Worm (Caenorhabditis elegans) whole organism, L1 larva: ENCODE data around the gene R160.3.

ENCODE experiments used
- C04F5.9 ChIP-seq: sonication (generic microtip); optimal IDR thresholded peaks from 2 replicates; lab custom pipeline; 2016; ENCODE audit warnings: missing genetic modification characterization, missing compliant biosample characterization
- C16A3.4 ChIP-seq: fragments of 150-350 bp; optimal IDR thresholded peaks from 2 replicates; lab custom pipeline; 2014; ENCODE audit warnings: missing biosample characterization, missing genetic modification characterization
- C34B4.2 ChIP-seq: sonication (generic microtip); optimal IDR thresholded peaks from 2 replicates; lab custom pipeline; 2017; ENCODE audit warnings: mild to moderate bottlenecking, missing genetic modification characterization, missing compliant biosample characterization
- F16B12.6 ChIP-seq: fragments of 150-350 bp; optimal IDR thresholded peaks from 2 replicates; lab custom pipeline; 2014; ENCODE audit warnings: missing biosample characterization, missing genetic modification characterization
- aha-1 ChIP-seq: fragments of 150-350 bp; optimal IDR thresholded peaks from 2 replicates; lab custom pipeline; 2014; ENCODE audit warnings: missing biosample characterization, missing genetic modification characterization
- aly-2 ChIP-seq: fragments of 150-350 bp; optimal IDR thresholded peaks from 2 replicates; lab custom pipeline; 2014; ENCODE audit warnings: missing biosample characterization, missing genetic modification characterization
- blmp-1 ChIP-seq: fragments of 150-350 bp; optimal IDR thresholded peaks from 2 replicates; lab custom pipeline; 2014; ENCODE audit warnings: missing biosample characterization, missing genetic modification characterization
- ceh-82 ChIP-seq, 3 experiments: fragments of 150-350 bp in 1 of 3; sonication (generic microtip) in 2 of 3; optimal IDR thresholded peaks; 2 replicates each; lab custom pipeline; 2014 to 2017; ENCODE audit warnings: missing biosample characterization in 3 of 3, missing genetic modification characterization in 3 of 3
- ceh-88 ChIP-seq: fragments of 200-800 bp; sonication (Bioruptor generic); IDR thresholded peaks from 2 replicates; pipeline ENCODE4 v1.3.6; 2022; ENCODE audit warnings: missing genetic modification characterization, missing compliant biosample characterization
- ces-1 ChIP-seq: fragments of 150-350 bp; optimal IDR thresholded peaks from 2 replicates; lab custom pipeline; 2014; ENCODE audit warnings: missing biosample characterization, missing genetic modification reagents, missing genetic modification characterization
- dpl-1 ChIP-seq, 3 experiments: fragments of 150-350 bp in 2 of 3; sonication (generic microtip) in 1 of 3; optimal IDR thresholded peaks; 2 replicates each; lab custom pipeline; 2014 to 2017; ENCODE audit warnings: missing biosample characterization in 3 of 3, missing genetic modification characterization in 3 of 3, missing genetic modification reagents in 3 of 3
- dsc-1 ChIP-seq: sonication (generic microtip); optimal IDR thresholded peaks from 2 replicates; lab custom pipeline; 2016; ENCODE audit warnings: mild to moderate bottlenecking, missing genetic modification characterization, missing compliant biosample characterization
- efl-1 ChIP-seq, 4 experiments: fragments of 150-350 bp; optimal IDR thresholded peaks in 3 of 4; peaks in 1 of 4; 1 replicate in 1 of 4; 2 replicates in 3 of 4; lab custom pipeline; 2014; ENCODE audit warnings: missing biosample characterization in 2 of 4, missing genetic modification characterization in 2 of 4, missing genetic modification reagents in 2 of 4
- egl-27 ChIP-seq, 2 experiments: fragments of 150-350 bp in 1 of 2; sonication (generic microtip); optimal IDR thresholded peaks; 3 replicates each; lab custom pipeline; 2017 to 2018; ENCODE audit warnings: missing biosample characterization in 2 of 2, missing genetic modification characterization in 2 of 2, missing genetic modification reagents in 2 of 2
- elt-3 ChIP-seq, 6 experiments: fragments of 150-350 bp in 1 of 6; sonication (generic microtip); optimal IDR thresholded peaks; 2 replicates each; lab custom pipeline; 2017 to 2018; ENCODE audit warnings: missing biosample characterization in 6 of 6, missing genetic modification characterization in 6 of 6, inconsistent platforms in 1 of 6
- ets-5 ChIP-seq: fragments of 200-800 bp; sonication (Bioruptor generic); IDR thresholded peaks from 2 replicates; pipeline ENCODE4 v1.3.6; 2022; ENCODE audit warnings: missing genetic modification characterization, missing compliant biosample characterization
- fkh-10 ChIP-seq: sonication (generic microtip); optimal IDR thresholded peaks from 2 replicates; lab custom pipeline; 2017; ENCODE audit warnings: missing biosample characterization, missing genetic modification reagents, missing genetic modification characterization
- fkh-4 ChIP-seq: sonication (generic microtip); optimal IDR thresholded peaks from 2 replicates; lab custom pipeline; 2016; ENCODE audit warnings: missing compliant biosample characterization, missing genetic modification characterization, borderline replicate concordance
- fos-1 ChIP-seq: fragments of 150-350 bp; optimal IDR thresholded peaks from 2 replicates; lab custom pipeline; 2014; ENCODE audit warnings: missing biosample characterization, missing genetic modification characterization
- hlh-17 ChIP-seq: fragments of 200-800 bp; sonication (Bioruptor generic); optimal IDR thresholded peaks from 2 replicates; lab custom pipeline; 2018; ENCODE audit warnings: missing genetic modification characterization, mild to moderate bottlenecking, missing compliant biosample characterization, moderate library complexity, borderline replicate concordance
- hpl-2 ChIP-seq: fragments of 150-350 bp; optimal IDR thresholded peaks from 2 replicates; lab custom pipeline; 2014; ENCODE audit warnings: missing biosample characterization, missing genetic modification reagents, missing genetic modification characterization
- irx-1 ChIP-seq: sonication (generic microtip); optimal IDR thresholded peaks from 2 replicates; lab custom pipeline; 2016; ENCODE audit warnings: missing genetic modification characterization, missing compliant biosample characterization
- jun-1 ChIP-seq: fragments of 150-350 bp; optimal IDR thresholded peaks from 2 replicates; lab custom pipeline; 2014; ENCODE audit warnings: missing biosample characterization, missing genetic modification reagents, missing genetic modification characterization
- lin-13 ChIP-seq: fragments of 150-350 bp; optimal IDR thresholded peaks from 2 replicates; lab custom pipeline; 2014; ENCODE audit warnings: missing biosample characterization, missing genetic modification reagents, missing genetic modification characterization
- lin-14 ChIP-seq: fragments of 200-800 bp; sonication (Bioruptor generic); optimal IDR thresholded peaks from 2 replicates; lab custom pipeline; 2018; ENCODE audit warnings: mild to moderate bottlenecking, missing genetic modification characterization, moderate library complexity, missing compliant biosample characterization
- lin-35 ChIP-seq, 2 experiments: fragments of 150-350 bp; optimal IDR thresholded peaks; 2 replicates each; lab custom pipeline; 2014; ENCODE audit warnings: missing biosample characterization in 2 of 2, missing genetic modification characterization in 2 of 2, missing genetic modification reagents in 2 of 2
- lir-3 ChIP-seq: sonication (generic microtip); optimal IDR thresholded peaks from 2 replicates; lab custom pipeline; 2016; ENCODE audit warnings: mild to moderate bottlenecking, missing genetic modification characterization, moderate library complexity, missing compliant biosample characterization; ENCODE audit not compliant: poor library complexity
- lsy-2 ChIP-seq, 2 experiments: fragments of 150-350 bp; optimal IDR thresholded peaks; 2 replicates each; lab custom pipeline; 2014; ENCODE audit warnings: missing biosample characterization in 2 of 2, missing genetic modification characterization in 2 of 2
- mdl-1 ChIP-seq, 2 experiments: fragments of 150-350 bp; optimal IDR thresholded peaks; 2 replicates each; lab custom pipeline; 2014 to 2017; ENCODE audit warnings: missing biosample characterization in 2 of 2, missing genetic modification characterization in 2 of 2, inconsistent platforms in 1 of 2
- mef-2 ChIP-seq: fragments of 150-350 bp; optimal IDR thresholded peaks from 2 replicates; lab custom pipeline; 2014; ENCODE audit warnings: missing biosample characterization, missing genetic modification characterization
- mep-1 ChIP-seq: fragments of 150-350 bp; optimal IDR thresholded peaks from 2 replicates; lab custom pipeline; 2014; ENCODE audit warnings: missing biosample characterization, missing genetic modification characterization
- nhr-12 ChIP-seq: sonication (generic microtip); optimal IDR thresholded peaks from 2 replicates; lab custom pipeline; 2017; ENCODE audit warnings: missing biosample characterization, missing genetic modification characterization
- nhr-19 ChIP-seq: fragments of 200-800 bp; sonication (Bioruptor generic); conservative IDR thresholded peaks from 2 replicates; pipeline ENCODE4 v1.3.6; 2022; ENCODE audit warnings: missing genetic modification characterization, missing compliant biosample characterization
- nhr-28 ChIP-seq: fragments of 150-350 bp; optimal IDR thresholded peaks from 2 replicates; lab custom pipeline; 2014; ENCODE audit warnings: missing biosample characterization, missing genetic modification characterization
- nhr-71 ChIP-seq: sonication (generic microtip); optimal IDR thresholded peaks from 2 replicates; lab custom pipeline; 2016; ENCODE audit warnings: mild to moderate bottlenecking, missing genetic modification characterization, moderate library complexity, missing compliant biosample characterization
- nhr-76 ChIP-seq: sonication (generic microtip); optimal IDR thresholded peaks from 2 replicates; lab custom pipeline; 2017; ENCODE audit warnings: missing biosample characterization, missing genetic modification characterization
- pqm-1 ChIP-seq: sonication (generic microtip); optimal IDR thresholded peaks from 3 replicates; lab custom pipeline; 2017; ENCODE audit warnings: missing biosample characterization, missing genetic modification characterization
- rnt-1 ChIP-seq: sonication (generic microtip); optimal IDR thresholded peaks from 2 replicates; lab custom pipeline; 2016; ENCODE audit warnings: mild to moderate bottlenecking, missing genetic modification characterization, moderate library complexity, missing compliant biosample characterization
- snpc-4 ChIP-seq: fragments of 150-350 bp; optimal IDR thresholded peaks from 2 replicates; lab custom pipeline; 2014; ENCODE audit warnings: missing biosample characterization, missing genetic modification characterization
- snu-23 ChIP-seq: sonication (generic microtip); optimal IDR thresholded peaks from 2 replicates; lab custom pipeline; 2016; ENCODE audit warnings: missing genetic modification characterization, missing compliant biosample characterization
- sox-4 ChIP-seq: sonication (generic microtip); optimal IDR thresholded peaks from 2 replicates; lab custom pipeline; 2016; ENCODE audit warnings: missing genetic modification characterization, missing compliant biosample characterization
- sup-37 ChIP-seq: fragments of 200-800 bp; sonication (Bioruptor generic); optimal IDR thresholded peaks from 2 replicates; lab custom pipeline; 2018; ENCODE audit warnings: mild to moderate bottlenecking, missing genetic modification characterization, missing compliant biosample characterization
- swsn-7 ChIP-seq: sonication (generic microtip); optimal IDR thresholded peaks from 2 replicates; lab custom pipeline; 2016; ENCODE audit warnings: missing genetic modification characterization, missing compliant biosample characterization
- tbx-2 ChIP-seq: sonication (generic microtip); optimal IDR thresholded peaks from 2 replicates; lab custom pipeline; 2016; ENCODE audit warnings: missing genetic modification characterization, missing compliant biosample characterization

R160.3 gene

DNA sequence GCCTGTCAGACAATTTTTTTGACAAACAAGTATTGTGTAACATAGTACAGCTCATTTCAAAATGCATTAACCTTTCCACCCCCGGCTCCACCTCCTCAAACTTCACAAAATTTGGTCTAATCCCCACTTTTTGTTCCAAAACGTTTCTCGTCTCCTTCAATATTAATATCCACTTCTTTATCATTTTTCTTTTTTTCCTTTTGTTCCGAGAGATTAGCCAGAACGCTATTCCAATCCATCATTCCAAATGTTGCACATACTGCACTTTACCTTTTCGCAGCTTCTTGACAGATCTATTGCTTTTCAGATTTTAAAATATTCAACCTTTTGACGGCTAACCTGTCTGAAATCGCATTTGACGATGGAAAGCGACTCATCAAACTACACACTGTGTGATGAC, 36.7 kb upstream of the R160.3 start, which contains the start of gene D1079.1:
Gene D1079.1, plus strand, starts transcription at position 301 of the 400 bp plus-strand sequence.
- TF ChIP-seq nhr-19, result no peak
- TF ChIP-seq rnt-1 (tag; lab: Kevin White, UChicago), result no peak
- no peak for TF ChIP-seq egl-27 (tag; optimal IDR thresholded peaks at IDR 0.05; lab: Kevin White, UChicago)
- no peak for TF ChIP-seq nhr-28 (tag; lab: Kevin White, UChicago)
- TF ChIP-seq efl-1 (optimal IDR thresholded peaks at IDR 0.05; lab: Kevin White, UChicago), result no peak
- no peak for TF ChIP-seq efl-1 (GFP tag; optimal IDR thresholded peaks at IDR 0.05 in 1 of 2; lab: Kevin White, UChicago)
- no peak for TF ChIP-seq aha-1 (tag; lab: Kevin White, UChicago)
- TF ChIP-seq dpl-1 (GFP tag; optimal IDR thresholded peaks at IDR 0.05; lab: Kevin White, UChicago), result no peak

DNA sequence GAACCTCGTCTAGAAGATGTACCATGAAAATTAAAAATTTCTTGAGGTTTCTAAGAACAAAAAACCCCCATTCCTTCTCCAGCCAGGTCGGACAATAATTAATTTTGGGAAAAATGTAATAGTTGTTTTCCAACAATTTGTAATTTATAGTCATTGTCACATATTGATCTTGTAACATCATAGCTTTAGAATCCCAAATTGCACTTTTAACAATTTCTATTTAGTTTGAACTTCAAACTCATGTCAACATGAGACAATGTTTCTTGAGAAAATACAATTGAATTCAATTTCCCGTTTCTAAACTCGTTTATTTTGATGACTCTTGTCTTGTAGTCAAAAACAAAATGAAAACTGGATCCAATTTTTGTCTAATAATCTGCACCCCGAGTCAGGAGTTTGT, 34.2 kb upstream of the R160.3 start:
- TF ChIP-seq sox-4, result no peak
- TF ChIP-seq egl-27 (tag; optimal IDR thresholded peaks at IDR 0.05; lab: Kevin White, UChicago), result no peak
- no peak for TF ChIP-seq lir-3
- TF ChIP-seq ces-1 (GFP tag; lab: Kevin White, UChicago), result no peak
- no peak for TF ChIP-seq pqm-1 (tag; lab: Kevin White, UChicago)
- TF ChIP-seq nhr-12 (tag; lab: Kevin White, UChicago), result no peak
- no peak for TF ChIP-seq fkh-4
- no peak for TF ChIP-seq hlh-17 (GFP tag; lab: Kevin White, UChicago)
- TF ChIP-seq irx-1 (tag; lab: Kevin White, UChicago), result no peak
- TF ChIP-seq fos-1, result no peak
- no peak for TF ChIP-seq mef-2 (tag; lab: Kevin White, UChicago)
- TF ChIP-seq C16A3.4 (tag; lab: Kevin White, UChicago), result no peak
- no peak for TF ChIP-seq lsy-2 (tag; optimal IDR thresholded peaks at IDR 0.05; lab: Kevin White, UChicago)
- no peak for TF ChIP-seq elt-3 (tag; optimal IDR thresholded peaks at IDR 0.05; lab: Kevin White, UChicago)
- no peak for TF ChIP-seq hpl-2 (GFP tag; lab: Kevin White, UChicago)
- TF ChIP-seq nhr-76 (tag; lab: Kevin White, UChicago), result no peak
- no peak for TF ChIP-seq mep-1 (tag; lab: Kevin White, UChicago)
- TF ChIP-seq swsn-7 (tag; lab: Kevin White, UChicago), result no peak
- TF ChIP-seq jun-1 (tag; lab: Kevin White, UChicago), result no peak

DNA sequence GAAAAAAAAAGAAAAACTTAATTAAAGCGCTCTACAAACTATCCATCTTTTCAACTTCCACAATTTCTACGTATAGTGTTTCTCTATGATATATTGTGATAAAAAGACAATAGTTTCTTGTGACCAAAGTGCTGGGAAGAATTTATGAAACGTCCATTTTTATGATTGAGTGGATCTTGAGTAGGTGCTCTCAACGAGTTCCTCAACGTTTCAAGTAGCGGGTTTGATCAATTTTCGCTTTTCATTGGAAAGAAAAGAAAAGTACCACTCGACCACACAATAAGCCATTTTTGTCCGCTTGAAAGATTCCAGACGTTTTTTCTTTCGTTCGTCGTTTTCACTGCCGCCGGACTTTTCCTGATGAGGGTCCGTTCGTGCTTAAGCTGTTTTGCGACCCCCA, 31.3 kb upstream of the R160.3 start:
- TF ChIP-seq tbx-2, result no peak
- no peak for TF ChIP-seq lsy-2 (tag; optimal IDR thresholded peaks at IDR 0.05; lab: Kevin White, UChicago)
- no peak for TF ChIP-seq aly-2 (tag; lab: Kevin White, UChicago)
- TF ChIP-seq lin-13 (GFP tag; lab: Kevin White, UChicago), result no peak
- TF ChIP-seq lin-14 (GFP tag; lab: Kevin White, UChicago), result peak; percentile 28
- TF ChIP-seq fkh-10 (GFP tag; lab: Kevin White, UChicago), result peak; percentile 55
- TF ChIP-seq C04F5.9 (tag; lab: Kevin White, UChicago), result no peak
- TF ChIP-seq sup-37 (GFP tag; lab: Kevin White, UChicago), result no peak
- no peak for TF ChIP-seq rnt-1 (tag; lab: Kevin White, UChicago)
- TF ChIP-seq ceh-88 (GFP tag; lab: Robert Waterston, UW), result no peak
- TF ChIP-seq, all 84 proteins: peak for 2

DNA sequence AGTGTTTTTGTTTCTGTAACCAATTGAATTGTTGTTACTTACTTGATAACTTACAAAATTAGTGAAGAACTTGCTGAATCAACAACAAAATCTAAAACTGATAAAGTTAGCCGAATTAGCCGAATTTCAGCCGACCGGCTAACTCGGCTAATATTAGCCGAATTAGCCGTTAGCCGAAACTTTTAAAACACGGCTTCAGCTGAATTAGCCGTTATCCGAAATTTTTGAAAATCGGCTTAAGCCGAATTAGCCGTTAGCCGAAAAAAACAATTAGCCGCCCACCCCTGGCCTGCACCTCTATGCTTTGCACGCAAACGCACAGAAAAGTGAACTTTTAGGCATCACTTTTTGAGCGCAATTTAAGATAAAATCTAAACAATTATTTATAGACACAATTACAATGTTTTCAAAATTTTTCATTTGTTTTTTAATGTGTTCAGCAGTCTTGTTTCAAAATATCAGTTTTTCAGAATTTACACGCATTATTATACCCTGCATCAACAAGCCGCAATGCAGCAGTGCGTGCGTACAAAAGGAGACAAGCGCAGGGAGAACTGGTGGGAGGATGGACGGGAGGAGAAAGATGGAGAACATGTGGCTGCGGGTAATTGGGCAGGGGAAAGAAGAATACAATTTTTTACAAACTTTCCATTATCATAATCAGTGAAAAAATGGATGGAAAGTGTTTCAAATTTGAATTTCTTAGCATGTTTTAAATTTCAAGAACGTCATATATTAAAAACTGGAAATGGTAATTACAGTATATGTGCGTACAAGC, 29.1 kb upstream of the R160.3 start:
- TF ChIP-seq lsy-2 (tag; optimal IDR thresholded peaks at IDR 0.05; lab: Kevin White, UChicago) (peak; percentile 51 to 68), dpl-1 (GFP tag; optimal IDR thresholded peaks at IDR 0.05; lab: Kevin White, UChicago) (peak in 2 of 3 experiments; percentile 1 to 9), snu-23 (GFP tag; lab: Kevin White, UChicago) (peak; percentile 92), sup-37 (GFP tag; lab: Kevin White, UChicago) (peak; percentile 29), nhr-71 (peak; percentile 74), hpl-2 (GFP tag; lab: Kevin White, UChicago) (peak; percentile 66), ets-5 (GFP tag; lab: Robert Waterston, UW) (no peak), egl-27 (tag; optimal IDR thresholded peaks at IDR 0.05; lab: Kevin White, UChicago) (no peak), ceh-82 (tag; optimal IDR thresholded peaks at IDR 0.05; lab: Kevin White, UChicago) (peak; percentile 53 to 80 (median 54)), pqm-1 (tag; lab: Kevin White, UChicago) (no peak), C04F5.9 (tag; lab: Kevin White, UChicago) (no peak), F16B12.6 (tag; lab: Kevin White, UChicago) (peak; percentile 7), C34B4.2 (tag; lab: Kevin White, UChicago) (no peak), dsc-1 (peak; percentile 87), fos-1 (peak; percentile 46), nhr-76 (tag; lab: Kevin White, UChicago) (no peak), lin-35 (GFP tag; optimal IDR thresholded peaks at IDR 0.05; lab: Kevin White, UChicago) (peak; percentile 27 to 80), mef-2 (tag; lab: Kevin White, UChicago) (no peak), jun-1 (tag; lab: Kevin White, UChicago) (peak; percentile 83), blmp-1 (peak; percentile 26), mdl-1 (tag; optimal IDR thresholded peaks at IDR 0.05; lab: Kevin White, UChicago) (peak in 1 of 2 experiments; percentile 52), snpc-4 (peak; percentile 39)
